Worm (Caenorhabditis elegans) whole organism, late embryonic: ENCODE data around the gene F46B3.1.

Source experiments
- ama-1 ChIP-seq: fragments of 150-350 bp; optimal IDR thresholded peaks from 2 replicates; lab custom pipeline; 2014
- ceh-45 ChIP-seq: fragments of 200-800 bp; sonication (Bioruptor generic); IDR thresholded peaks from 2 replicates; pipeline ENCODE4 v1.3.6; 2022; ENCODE audit warnings: missing genetic modification reagents, missing genetic modification characterization, missing compliant biosample characterization
- ceh-6 ChIP-seq: fragments of 200-800 bp; sonication (Bioruptor generic); optimal IDR thresholded peaks from 2 replicates; lab custom pipeline; 2018; ENCODE audit warnings: mild to moderate bottlenecking, missing genetic modification characterization, missing compliant biosample characterization
- elt-4 ChIP-seq: sonication (generic microtip); optimal IDR thresholded peaks from 2 replicates; lab custom pipeline; 2016; ENCODE audit warnings: missing genetic modification characterization, missing compliant biosample characterization
- madf-2 ChIP-seq: sonication (generic microtip); optimal IDR thresholded peaks from 2 replicates; lab custom pipeline; 2017; ENCODE audit warnings: missing genetic modification characterization, missing compliant biosample characterization
- npax-4 ChIP-seq: sonication (generic microtip); optimal IDR thresholded peaks from 2 replicates; lab custom pipeline; 2016; ENCODE audit warnings: missing genetic modification characterization, missing compliant biosample characterization
- pag-3 ChIP-seq: sonication (generic microtip); optimal IDR thresholded peaks from 2 replicates; lab custom pipeline; 2016; ENCODE audit warnings: missing compliant biosample characterization, missing genetic modification characterization, borderline replicate concordance
- syd-9 ChIP-seq: sonication (generic microtip); optimal IDR thresholded peaks from 2 replicates; lab custom pipeline; 2016; ENCODE audit warnings: mild to moderate bottlenecking, missing genetic modification characterization, moderate library complexity, missing compliant biosample characterization
- unc-42 ChIP-seq: sonication (generic microtip); optimal IDR thresholded peaks from 2 replicates; lab custom pipeline; 2016; ENCODE audit warnings: missing genotype, missing genetic modification characterization, missing compliant biosample characterization
- ztf-16 ChIP-seq: sonication (generic microtip); optimal IDR thresholded peaks from 2 replicates; lab custom pipeline; 2017; ENCODE audit warnings: missing genetic modification characterization, missing compliant biosample characterization

- TF ChIP-seq ama-1 (lab: Kevin White, UChicago) (no peak), ceh-45 (GFP tag; lab: Robert Waterston, UW) (no peak), madf-2 (tag; lab: Kevin White, UChicago) (no peak), ztf-16 (tag; lab: Kevin White, UChicago) (no peak), npax-4 (tag; lab: Kevin White, UChicago) (no peak), syd-9 (no peak), elt-4 (tag; lab: Kevin White, UChicago) (no peak), ceh-6 (GFP tag; lab: Kevin White, UChicago) (no peak), pag-3 (no peak), unc-42 (no peak)
Observed at ce11 chrV:20606617-20607016, 9.6 kb upstream of the F46B3.1 start, which contains the start of gene F46B3.23.
